Fruit fly (Drosophila melanogaster) S2 (cell line): ENCODE data around the gene msopa.

Experiments used
- CG8478 ChIP-seq: fragments of >200 bp; optimal IDR thresholded peaks from 2 replicates; lab custom pipeline; 2018
- CTCF ChIP-seq, 2 experiments: fragments of >200 bp; optimal IDR thresholded peaks; 2 replicates each; lab custom pipeline; 2018

msopa gene

dm6 chr3L:22094308-22094866 lies 11.9 kb downstream of the msopa start:
- TF ChIP-seq CG8478 (lab: Kevin White, UChicago) (no peak), CTCF (optimal IDR thresholded peaks at IDR 0.05; lab: Kevin White, UChicago) (no peak)

dm6 chr3L:22106704-22107103 lies 24.2 kb downstream of the msopa start:
- TF ChIP-seq CG8478 (lab: Kevin White, UChicago) (no peak), CTCF (optimal IDR thresholded peaks at IDR 0.05; lab: Kevin White, UChicago) (no peak)

dm6 chr3L:22109903-22110302 lies 27.4 kb downstream of the msopa start:
- no peak for TF ChIP-seq CG8478 (lab: Kevin White, UChicago)
- no peak for TF ChIP-seq CTCF (optimal IDR thresholded peaks at IDR 0.05; lab: Kevin White, UChicago)

- TF ChIP-seq CG8478 (lab: Kevin White, UChicago) (no peak), CTCF (optimal IDR thresholded peaks at IDR 0.05; lab: Kevin White, UChicago) (no peak)
Observed at dm6 chr3L:22113186-22113585, 30.7 kb downstream of the msopa start.

- TF ChIP-seq CG8478 (lab: Kevin White, UChicago), result no peak
- no peak for TF ChIP-seq CTCF (optimal IDR thresholded peaks at IDR 0.05; lab: Kevin White, UChicago)
Observed at dm6 chr3L:22129855-22130746, 47.6 kb downstream of the msopa start.

dm6 chr3L:22130747-22131078 lies 48.2 kb downstream of the msopa start:
- TF ChIP-seq CG8478 (lab: Kevin White, UChicago) (no peak), CTCF (optimal IDR thresholded peaks at IDR 0.05; lab: Kevin White, UChicago) (no peak)

dm6 chr3L:22132726-22133125 lies 50.2 kb downstream of the msopa start:
- TF ChIP-seq CG8478 (lab: Kevin White, UChicago), result no peak
- no peak for TF ChIP-seq CTCF (optimal IDR thresholded peaks at IDR 0.05; lab: Kevin White, UChicago)
